Worm (Caenorhabditis elegans): ENCODE measurements around the gene ced-10.

- TF ChIP-seq blmp-1 (tag; optimal IDR thresholded peaks at IDR 0.05) (no peak), unc-86 (tag; optimal IDR thresholded peaks at IDR 0.05) (no peak), nhr-20 (tag; optimal IDR thresholded peaks at IDR 0.05) (no peak), fkh-10 (GFP tag; optimal IDR thresholded peaks at IDR 0.05) (no peak), lin-39 (tag; optimal IDR thresholded peaks at IDR 0.05) (no peak), jun-1 (tag; optimal IDR thresholded peaks at IDR 0.05) (no peak), nhr-11 (tag; optimal IDR thresholded peaks at IDR 0.05) (no peak), lsy-2 (tag; optimal IDR thresholded peaks at IDR 0.05) (no peak), nhr-12 (tag; optimal IDR thresholded peaks at IDR 0.05) (no peak), nhr-237 (tag; optimal IDR thresholded peaks at IDR 0.05) (no peak), lin-13 (GFP tag; optimal IDR thresholded peaks at IDR 0.05) (no peak), snpc-4 (tag; optimal IDR thresholded peaks at IDR 0.05) (no peak), ceh-8 (GFP tag; optimal IDR thresholded peaks at IDR 0.05) (no peak), unc-130 (tag; optimal IDR thresholded peaks at IDR 0.05) (no peak)
Observed at ce11 chrIV:3557331-3557730, 48.0 kb upstream of the ced-10 start, which contains the start of gene osm-9.
